Worm (Caenorhabditis elegans) whole organism, L4 larva: ENCODE measurements around the gene gtf-2F2.

Experiments
- ama-1 ChIP-seq: fragments of 150-350 bp; optimal IDR thresholded peaks from 2 replicates; lab custom pipeline; 2014; ENCODE audit warnings: inconsistent platforms, mixed read lengths
- ceh-28 ChIP-seq: fragments of 150-350 bp; optimal IDR thresholded peaks from 2 replicates; lab custom pipeline; 2014; ENCODE audit warnings: missing biosample characterization, missing genetic modification reagents, missing genetic modification characterization
- fkh-10 ChIP-seq: fragments of 150-350 bp; optimal IDR thresholded peaks from 2 replicates; lab custom pipeline; 2014; ENCODE audit warnings: missing biosample characterization, missing genetic modification reagents, missing genetic modification characterization
- hmg-1.1 ChIP-seq: fragments of 200-800 bp; sonication (Bioruptor generic); IDR thresholded peaks from 2 replicates; pipeline ENCODE4 v1.3.6; 2022; ENCODE audit warnings: missing genetic modification reagents, missing genetic modification characterization, missing compliant biosample characterization
- lin-39 ChIP-seq: fragments of 150-350 bp; optimal IDR thresholded peaks from 2 replicates; lab custom pipeline; 2014; ENCODE audit warnings: missing biosample characterization, missing genetic modification reagents, missing genetic modification characterization
- mxl-3 ChIP-seq: fragments of 200-800 bp; sonication (Bioruptor generic); optimal IDR thresholded peaks from 2 replicates; lab custom pipeline; 2018; ENCODE audit warnings: mild to moderate bottlenecking, missing genetic modification characterization, missing compliant biosample characterization
- unc-62 ChIP-seq, 3 experiments: fragments of 150-350 bp in 1 of 3; sonication (generic microtip); optimal IDR thresholded peaks in 2 of 3; peaks in 1 of 3; 1 replicate in 1 of 3; 2 replicates in 2 of 3; lab custom pipeline; 2014 to 2017; ENCODE audit warnings: missing biosample characterization in 3 of 3, missing genetic modification characterization in 3 of 3, missing genetic modification reagents in 3 of 3, missing genotype in 1 of 3
- zfp-3 ChIP-seq: fragments of 200-800 bp; sonication (Bioruptor generic); conservative IDR thresholded peaks from 2 replicates; pipeline ENCODE4 v1.3.6; 2022; ENCODE audit warnings: missing genetic modification reagents, missing genetic modification characterization, missing compliant biosample characterization

DNA sequence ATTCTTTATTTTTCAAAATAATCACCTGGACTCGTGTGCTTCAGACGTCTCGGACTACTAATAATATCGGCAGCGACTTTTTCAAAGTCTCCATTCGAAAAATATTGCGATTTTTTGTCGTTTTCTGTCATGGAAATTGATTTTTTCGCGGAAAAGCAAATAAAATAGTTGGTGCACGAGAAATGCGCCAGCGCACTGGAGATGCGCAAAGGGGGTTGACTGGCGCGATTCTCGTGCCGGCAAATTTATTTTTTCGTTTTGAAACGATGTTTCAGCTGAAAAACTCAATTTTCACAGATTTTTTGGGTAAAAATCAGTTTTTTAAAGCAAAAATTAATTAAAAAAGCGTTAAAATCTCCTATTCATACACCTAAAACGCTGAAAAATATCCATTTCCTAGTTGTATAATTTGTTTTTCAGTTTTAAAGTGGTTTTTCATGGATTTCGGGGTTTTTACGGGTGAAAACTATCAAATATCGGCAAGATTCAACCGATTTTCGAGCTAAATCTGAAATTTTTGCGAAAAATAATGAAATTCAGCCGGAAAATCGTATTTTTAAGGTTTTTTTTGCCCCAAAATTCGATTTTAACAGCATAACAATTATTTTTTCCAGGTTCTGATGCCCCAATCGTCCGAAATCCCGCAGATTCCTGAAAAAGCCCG, 3.4 kb upstream of the gtf-2F2 start, which contains the start of the genes reps-1 and Y39B6A.37:
- TF ChIP-seq ama-1 (lab: Kevin White, UChicago) = no peak
- no peak for TF ChIP-seq zfp-3 (GFP tag; lab: Robert Waterston, UW)
- no peak for TF ChIP-seq unc-62 (GFP tag; optimal IDR thresholded peaks at IDR 0.05 in 1 of 2; lab: Kevin White, UChicago)
- no peak for TF ChIP-seq unc-62 (tag; optimal IDR thresholded peaks at IDR 0.05; lab: Kevin White, UChicago)
- TF ChIP-seq ceh-28 (tag; lab: Kevin White, UChicago) = no peak
- peak; percentile 46; the same call in 1 of the 2 replicates for TF ChIP-seq hmg-1.1
- TF ChIP-seq fkh-10 (GFP tag; lab: Kevin White, UChicago) = no peak
- no peak for TF ChIP-seq mxl-3 (GFP tag; lab: Kevin White, UChicago)
- no peak for TF ChIP-seq lin-39
